Fruit fly (Drosophila melanogaster) S2 (cell line): ENCODE measurements around the gene CG43346.

ENCODE experiments used
- CG8478 ChIP-seq: fragments of >200 bp; optimal IDR thresholded peaks from 2 replicates; lab custom pipeline; 2018
- CTCF ChIP-seq, 2 experiments: fragments of >200 bp; optimal IDR thresholded peaks; 2 replicates each; lab custom pipeline; 2018

- TF ChIP-seq CG8478 (lab: Kevin White, UChicago) = no peak
- TF ChIP-seq CTCF (optimal IDR thresholded peaks at IDR 0.05; lab: Kevin White, UChicago) = no peak
Measured at dm6 chr2L:21168295-21169159, at the start of gene CG43346, which contains the start of the genes mAcon1 and CG43345.
